Worm (Caenorhabditis elegans): Measurements from ENCODE around the gene rpt-3.
A peak's percentile ranks its signal among the peaks of the same experiment; 100 is the strongest.

The rpt-3 gene

DNA sequence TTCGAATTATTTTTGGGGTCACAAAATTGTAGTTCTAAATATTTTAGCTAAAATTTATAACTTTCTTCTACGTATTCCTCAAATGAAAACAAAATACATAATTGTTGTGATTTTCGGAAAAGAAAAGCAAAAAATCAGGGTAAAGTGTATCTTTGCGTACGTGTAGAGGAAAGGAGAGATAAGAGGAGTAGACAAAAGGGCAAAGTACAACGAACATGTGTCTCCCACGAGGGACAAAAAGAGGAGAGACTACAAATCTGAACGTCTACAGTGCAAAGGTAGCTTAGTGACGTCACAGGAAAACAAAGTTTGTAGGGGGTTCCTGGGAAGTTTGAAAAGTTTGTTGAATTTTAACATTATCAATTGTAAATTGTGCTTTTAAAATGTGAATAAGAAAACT is 42.1 kb upstream of the rpt-3 start (continued):
- peak; percentile 52 for TF ChIP-seq mes-2 (tag; optimal IDR thresholded peaks at IDR 0.05; ENCODE audit: poor library complexity, severe bottlenecking)
- peak; percentile 61 for TF ChIP-seq mep-1 (tag; optimal IDR thresholded peaks at IDR 0.05)
- TF ChIP-seq F49E8.2 (tag; optimal IDR thresholded peaks at IDR 0.05; ENCODE audit: borderline replicate concordance): no peak
- 0 out of 2 replicates have a peak, but pooled peaks have one; percentile 26 for TF ChIP-seq T26A8.4 (GFP tag; IDR thresholded peaks at IDR 0.05)
- peak in 1 of 2 experiments; percentile 73 for TF ChIP-seq lsy-2 (tag; optimal IDR thresholded peaks at IDR 0.05)
- peak; percentile 78 for TF ChIP-seq dmd-6 (GFP tag; IDR thresholded peaks at IDR 0.05)

ce11 chrIII:6449854-6450253 is 39.7 kb upstream of the rpt-3 start:
- TF ChIP-seq nhr-102 (tag; optimal IDR thresholded peaks at IDR 0.05) (peak; percentile 4), jun-1 (tag; optimal IDR thresholded peaks at IDR 0.05) (no peak), ceh-28 (tag; optimal IDR thresholded peaks at IDR 0.05) (no peak), pqm-1 (tag; optimal IDR thresholded peaks at IDR 0.05) (no peak), ceh-20 (GFP tag; IDR thresholded peaks at IDR 0.05) (no peak), nhr-77 (tag; optimal IDR thresholded peaks at IDR 0.05) (no peak), aha-1 (tag) (peak; percentile 96), spr-3 (GFP tag; optimal IDR thresholded peaks at IDR 0.05) (no peak), zfp-2 (tag; optimal IDR thresholded peaks at IDR 0.05) (no peak), madf-5 (GFP tag; IDR thresholded peaks at IDR 0.05) (no peak), ama-1 (optimal IDR thresholded peaks at IDR 0.05) (no peak)

DNA sequence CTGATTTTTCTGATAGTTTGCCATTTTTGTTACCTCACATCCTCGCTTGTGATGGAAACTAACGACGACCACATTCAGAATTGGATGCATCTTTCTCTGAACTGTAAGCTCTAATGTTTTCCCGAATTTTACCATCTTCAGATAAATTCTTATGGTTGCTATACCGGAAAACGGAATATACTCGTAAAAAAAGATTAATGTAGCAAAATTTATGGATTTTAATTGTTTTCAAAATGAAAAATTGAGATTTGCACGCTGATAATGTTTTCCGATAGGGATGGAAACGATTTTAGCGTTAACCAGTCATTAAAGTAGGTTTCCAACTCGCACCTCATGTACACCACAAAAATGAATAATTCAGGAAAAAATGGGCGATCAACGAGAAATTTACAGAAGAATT is 39.0 kb upstream of the rpt-3 start, which contains the start of gene T26A5.6:
Gene T26A5.6, minus strand, starts transcription at position 101 of the 400 bp plus-strand sequence.
- TF ChIP-seq F37D6.2 (tag; optimal IDR thresholded peaks at IDR 0.05) (no peak), unc-62 (GFP tag; optimal IDR thresholded peaks at IDR 0.05 in 1 of 2) (no peak), unc-62 (tag; optimal IDR thresholded peaks at IDR 0.05) (no peak), sdz-12 (GFP tag; optimal IDR thresholded peaks at IDR 0.05) (no peak), dmd-9 (GFP tag; IDR thresholded peaks at IDR 0.05) (no peak), daf-16 (GFP tag; optimal IDR thresholded peaks at IDR 0.05) (no peak), daf-16 (tag; optimal IDR thresholded peaks at IDR 0.05) (no peak), attf-4 (tag; optimal IDR thresholded peaks at IDR 0.05) (no peak), Y75B8A.6 (GFP tag; IDR thresholded peaks at IDR 0.05) (no peak), ceh-20 (GFP tag; IDR thresholded peaks at IDR 0.05) (no peak), ceh-44 (GFP tag; IDR thresholded peaks at IDR 0.05) (no peak), zag-1 (tag; optimal IDR thresholded peaks at IDR 0.05) (no peak), ZK337.2 (GFP tag; IDR thresholded peaks at IDR 0.05) (no peak), nhr-102 (tag; optimal IDR thresholded peaks at IDR 0.05) (no peak), mxl-3 (GFP tag; optimal IDR thresholded peaks at IDR 0.05) (no peak), nhr-42 (GFP tag; IDR thresholded peaks at IDR 0.05) (no peak), lsy-2 (tag; optimal IDR thresholded peaks at IDR 0.05) (no peak), ama-1 (optimal IDR thresholded peaks at IDR 0.05) (no peak), unc-130 (GFP tag; optimal IDR thresholded peaks at IDR 0.05) (no peak), rbr-2 (tag; optimal IDR thresholded peaks at IDR 0.05) (no peak), zfp-3 (GFP tag; conservative IDR thresholded peaks at IDR 0.05) (no peak), madf-9 (GFP tag; conservative IDR thresholded peaks at IDR 0.05) (no peak)

- TF ChIP-seq dmd-9 (GFP tag; IDR thresholded peaks at IDR 0.05) (no peak), R02D3.7 (tag; optimal IDR thresholded peaks at IDR 0.05) (no peak), lin-13 (GFP tag; optimal IDR thresholded peaks at IDR 0.05) (no peak), madf-9 (GFP tag; conservative IDR thresholded peaks at IDR 0.05) (no peak), hlh-30 (tag; optimal IDR thresholded peaks at IDR 0.05; ENCODE audit: insufficient read depth) (no peak), duxl-1 (tag; optimal IDR thresholded peaks at IDR 0.05; ENCODE audit: poor library complexity) (no peak), ceh-44 (GFP tag; IDR thresholded peaks at IDR 0.05) (no peak), skn-1 (tag; optimal IDR thresholded peaks at IDR 0.05) (no peak), daf-12 (tag; optimal IDR thresholded peaks at IDR 0.05) (no peak), nhr-48 (tag; optimal IDR thresholded peaks at IDR 0.05) (no peak), nhr-76 (tag; optimal IDR thresholded peaks at IDR 0.05) (no peak), ceh-32 (tag; optimal IDR thresholded peaks at IDR 0.05; ENCODE audit: poor library complexity) (no peak)
These were observed 37.3 kb upstream of the rpt-3 start, which contains the start of gene set-1 for ce11 chrIII:6452278-6452677. Gene set-1 (minus strand): TSS chrIII:6452378.
